Fruit fly (Drosophila melanogaster): Measurements from ENCODE around the gene Fur1.

The Fur1 gene

DNA sequence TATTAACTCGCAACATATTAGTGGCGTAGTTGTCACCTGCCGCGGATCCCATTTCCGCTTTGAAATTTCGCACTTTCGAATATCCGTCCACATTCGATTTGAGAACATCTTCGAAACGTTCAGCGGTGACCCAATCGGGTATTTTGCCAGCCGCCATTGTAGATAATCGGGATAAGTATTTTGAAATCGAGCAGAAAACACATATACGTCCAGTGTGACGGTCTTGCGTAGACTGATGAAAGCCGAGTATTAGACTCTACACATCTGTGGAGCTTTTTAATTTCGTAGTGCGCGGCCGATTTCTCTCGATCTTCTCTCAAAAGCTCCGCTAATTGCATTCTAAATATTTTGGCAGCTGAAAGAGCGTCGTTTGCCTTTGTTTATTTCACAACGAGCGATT lies 143.8 kb downstream of the Fur1 start, which contains the start of gene CHKov1:
TSS of gene CHKov1 (minus strand) at position 238 of the 400 bp plus-strand sequence.
- TF ChIP-seq EcR (GFP tag; optimal IDR thresholded peaks at IDR 0.05) (no peak), pan (optimal IDR thresholded peaks at IDR 0.05) (no peak), Dll (optimal IDR thresholded peaks at IDR 0.05) (no peak), CG8478 (optimal IDR thresholded peaks at IDR 0.05) (no peak), psq (optimal IDR thresholded peaks at IDR 0.05) (no peak), usp (GFP tag; optimal IDR thresholded peaks at IDR 0.05) (no peak)

DNA sequence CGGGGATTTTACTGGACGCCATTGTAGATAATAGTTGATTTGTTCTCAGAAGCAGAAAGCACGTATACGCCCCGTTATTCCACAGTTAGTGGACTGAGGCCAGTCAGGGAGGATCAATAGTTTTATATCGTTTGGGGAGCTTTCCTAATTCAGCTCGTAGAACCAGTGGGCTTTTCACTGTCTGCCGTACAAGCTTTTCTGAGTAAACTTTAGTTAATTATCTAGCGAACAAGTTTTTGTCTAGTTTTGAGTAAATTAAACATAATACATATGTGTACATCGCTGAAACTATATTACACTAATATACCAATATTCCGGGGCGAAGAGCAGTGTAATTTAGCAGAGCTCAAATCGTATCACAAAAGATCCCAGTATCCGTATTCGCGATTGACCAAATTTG lies 150.2 kb downstream of the Fur1 start, which contains the start of gene CG10562:
TSS of gene CG10562 (minus strand) at position 101 of the 400 bp plus-strand sequence.
- TF ChIP-seq Dll (optimal IDR thresholded peaks at IDR 0.05) (no peak), CG8478 (optimal IDR thresholded peaks at IDR 0.05) (no peak), EcR (GFP tag; optimal IDR thresholded peaks at IDR 0.05) (no peak)

DNA sequence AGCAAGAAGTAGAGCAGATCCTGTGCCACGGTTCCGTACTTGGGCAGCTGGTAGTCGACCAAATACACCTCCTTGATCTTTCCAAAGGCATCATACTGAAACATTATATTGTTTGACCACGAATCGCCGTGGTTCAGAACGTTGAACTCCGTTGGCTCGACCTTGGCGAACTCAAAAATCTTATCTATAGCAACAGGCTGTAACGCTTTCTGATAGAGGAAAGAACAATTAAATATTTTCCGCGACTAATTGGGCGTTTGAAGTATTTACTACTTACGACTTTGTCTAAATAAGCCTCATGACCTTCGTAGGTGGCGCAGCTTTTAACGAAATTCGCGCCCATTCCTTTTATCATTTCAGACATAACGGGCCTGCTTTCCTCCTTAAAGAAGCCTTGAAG lies 151.2 kb downstream of the Fur1 start:
- TF ChIP-seq EcR (GFP tag; optimal IDR thresholded peaks at IDR 0.05) (no peak), psq (optimal IDR thresholded peaks at IDR 0.05) (no peak)

DNA sequence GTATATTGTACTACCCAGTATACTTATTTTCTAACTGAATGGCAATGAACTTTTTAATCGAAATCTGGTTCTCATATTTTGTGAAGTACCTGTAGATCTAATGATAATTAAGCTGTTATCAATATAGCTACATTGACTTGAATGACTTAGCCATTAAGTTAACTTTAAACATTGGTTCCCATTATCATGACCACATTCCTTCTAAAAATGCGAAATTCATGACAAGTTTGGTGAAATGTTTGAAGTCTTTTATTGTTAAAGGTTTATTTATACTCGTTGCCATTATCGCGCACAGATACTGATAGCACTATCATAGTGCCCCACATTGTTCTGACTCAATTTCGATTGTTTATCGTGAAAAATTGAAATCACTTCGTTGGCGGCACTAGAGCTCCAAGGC lies 152.0 kb downstream of the Fur1 start:
- TF ChIP-seq CG8478 (optimal IDR thresholded peaks at IDR 0.05) (no peak), usp (GFP tag; optimal IDR thresholded peaks at IDR 0.05) (no peak), EcR (GFP tag; optimal IDR thresholded peaks at IDR 0.05) (no peak), pan (optimal IDR thresholded peaks at IDR 0.05) (no peak), Dll (optimal IDR thresholded peaks at IDR 0.05) (no peak), psq (optimal IDR thresholded peaks at IDR 0.05) (no peak)

DNA sequence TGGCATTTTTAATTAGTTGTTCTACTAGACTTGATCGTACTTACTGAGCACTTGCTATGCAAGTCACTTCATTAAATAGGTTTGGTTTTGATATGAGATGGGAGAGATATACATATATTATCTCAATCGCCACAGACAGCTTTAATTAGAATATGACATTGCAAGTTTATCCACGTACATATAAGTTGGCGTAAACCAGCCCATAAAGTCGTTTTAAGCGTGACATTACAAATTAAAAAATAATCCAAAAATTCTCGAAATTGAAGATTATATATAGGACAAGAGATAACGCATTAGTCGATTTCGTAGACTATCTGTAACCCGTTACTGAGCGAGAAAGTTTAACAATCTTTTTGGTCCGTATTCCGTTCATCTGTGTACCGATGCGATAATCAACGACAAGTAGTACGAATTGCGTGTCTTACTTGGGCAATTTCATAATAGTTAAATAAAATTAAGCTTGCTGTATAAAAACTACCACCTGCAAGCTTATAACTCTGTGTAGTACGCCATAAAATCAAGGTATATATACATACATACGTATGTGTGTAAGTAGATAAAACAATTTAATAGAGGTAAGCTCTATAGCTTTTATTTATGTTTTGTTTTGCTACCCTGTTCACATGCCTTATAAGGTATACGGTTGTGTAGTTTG lies 152.7 kb downstream of the Fur1 start, which contains the start of gene CG10560:
TSS of gene CG10560 (minus strand) at position 51 of the 655 bp plus-strand sequence.
- TF ChIP-seq CG8478 (optimal IDR thresholded peaks at IDR 0.05) (no peak), EcR (GFP tag; optimal IDR thresholded peaks at IDR 0.05) (no peak), Dll (optimal IDR thresholded peaks at IDR 0.05) (no peak), usp (GFP tag; optimal IDR thresholded peaks at IDR 0.05) (no peak), psq (optimal IDR thresholded peaks at IDR 0.05) (no peak), pan (optimal IDR thresholded peaks at IDR 0.05) (no peak)

DNA sequence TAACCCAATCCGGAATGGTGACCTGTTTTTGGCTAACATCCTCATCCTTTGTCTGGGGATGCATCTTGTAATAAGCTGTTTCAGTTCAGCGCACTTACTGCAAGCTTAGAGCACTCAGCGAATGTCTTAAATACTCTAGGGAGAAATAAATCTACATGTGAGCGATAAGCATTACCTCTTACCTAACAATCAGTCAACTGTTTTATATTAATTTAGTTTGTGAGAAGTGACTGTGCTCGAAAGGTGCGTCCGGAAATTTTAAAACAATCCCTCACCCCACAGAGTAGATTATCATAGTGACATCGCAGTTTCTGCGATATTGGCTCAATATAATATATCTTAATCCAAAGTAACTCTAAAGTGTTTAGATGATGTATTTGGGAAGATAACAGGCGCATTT lies 154.8 kb downstream of the Fur1 start, which contains the start of gene CG10553:
TSS of gene CG10553 (minus strand) at position 101 of the 400 bp plus-strand sequence.
- TF ChIP-seq CG8478 (optimal IDR thresholded peaks at IDR 0.05), result no peak
- TF ChIP-seq Dll (optimal IDR thresholded peaks at IDR 0.05), result no peak
- no peak for TF ChIP-seq psq (optimal IDR thresholded peaks at IDR 0.05)
- TF ChIP-seq pan (optimal IDR thresholded peaks at IDR 0.05), result no peak
- TF ChIP-seq EcR (GFP tag; optimal IDR thresholded peaks at IDR 0.05), result no peak

DNA sequence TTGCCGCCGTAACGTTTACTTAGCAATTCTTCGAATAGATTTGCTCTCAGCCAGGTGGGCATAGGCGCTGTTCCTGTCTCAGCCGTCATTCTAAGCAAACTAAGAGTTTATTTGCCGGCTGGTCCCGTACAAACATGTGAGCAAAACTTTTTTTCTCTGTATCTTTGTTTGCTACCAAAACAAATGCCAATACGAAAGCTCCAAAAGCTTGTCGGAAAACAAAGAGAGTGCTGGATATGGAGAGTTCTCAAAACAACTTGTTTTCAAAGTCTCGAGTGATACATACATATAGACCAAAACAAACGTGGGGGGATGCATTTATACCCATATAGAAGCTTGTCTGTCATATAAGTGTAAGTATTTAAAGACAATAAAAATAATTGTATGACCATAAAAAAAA lies 156.8 kb downstream of the Fur1 start, which contains the start of gene CG10559:
TSS of gene CG10559 (minus strand) at position 101 of the 400 bp plus-strand sequence.
- no peak for TF ChIP-seq EcR (GFP tag; optimal IDR thresholded peaks at IDR 0.05)
- TF ChIP-seq Dll (optimal IDR thresholded peaks at IDR 0.05), result no peak
- no peak for TF ChIP-seq pan (optimal IDR thresholded peaks at IDR 0.05)
- TF ChIP-seq usp (GFP tag; optimal IDR thresholded peaks at IDR 0.05), result no peak
- TF ChIP-seq CG8478 (optimal IDR thresholded peaks at IDR 0.05), result no peak
- no peak for TF ChIP-seq psq (optimal IDR thresholded peaks at IDR 0.05)

DNA sequence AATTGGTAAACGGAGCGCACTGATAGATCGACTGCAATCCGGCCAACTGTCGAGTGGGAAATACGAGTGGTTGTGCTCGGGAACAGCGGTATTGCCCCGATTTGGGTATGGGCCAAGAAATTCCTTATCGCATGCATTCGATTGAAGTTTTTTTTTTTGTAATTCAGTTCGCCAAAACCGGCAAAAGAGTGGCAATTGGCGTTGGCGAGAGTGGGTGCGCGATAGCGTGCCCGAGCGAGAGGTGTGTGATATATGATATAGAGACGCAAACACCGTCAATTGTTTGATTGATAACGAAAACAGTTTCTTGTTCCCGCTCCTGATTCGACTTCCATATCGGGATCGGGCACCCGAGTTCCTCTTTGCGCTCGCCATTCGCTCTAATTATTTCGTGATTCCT lies 159.1 kb downstream of the Fur1 start, which contains the start of gene CG31087:
TSS of gene CG31087 (minus strand) at position 63 of the 400 bp plus-strand sequence.
- no peak for TF ChIP-seq CG8478 (optimal IDR thresholded peaks at IDR 0.05)
- no peak for TF ChIP-seq EcR (GFP tag; optimal IDR thresholded peaks at IDR 0.05)
- TF ChIP-seq usp (GFP tag; optimal IDR thresholded peaks at IDR 0.05), result no peak
- no peak for TF ChIP-seq psq (optimal IDR thresholded peaks at IDR 0.05)
- TF ChIP-seq pan (optimal IDR thresholded peaks at IDR 0.05), result no peak
- no peak for TF ChIP-seq Dll (optimal IDR thresholded peaks at IDR 0.05)

DNA sequence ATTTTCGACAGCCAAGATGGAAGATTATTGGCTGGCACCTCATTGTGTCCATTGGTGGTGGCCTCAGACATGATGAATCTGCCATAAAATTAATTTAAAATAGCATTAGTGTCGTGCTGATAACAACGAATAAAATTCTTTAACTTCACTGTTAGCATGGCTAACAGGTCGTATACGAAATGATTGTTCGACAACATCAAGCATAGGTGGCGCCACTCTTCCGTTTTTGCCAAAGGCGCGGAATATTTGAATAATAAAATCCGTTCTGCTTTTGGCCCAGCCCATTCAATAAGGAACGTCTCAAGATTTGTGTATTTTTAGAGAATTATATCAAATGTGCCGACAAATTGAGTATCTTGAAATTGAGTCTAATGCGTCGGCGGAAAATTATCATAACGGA lies 160.3 kb downstream of the Fur1 start:
- TF ChIP-seq EcR (GFP tag; optimal IDR thresholded peaks at IDR 0.05), result no peak
- no peak for TF ChIP-seq CG8478 (optimal IDR thresholded peaks at IDR 0.05)
- no peak for TF ChIP-seq Dll (optimal IDR thresholded peaks at IDR 0.05)
- TF ChIP-seq psq (optimal IDR thresholded peaks at IDR 0.05), result no peak
- TF ChIP-seq pan (optimal IDR thresholded peaks at IDR 0.05), result no peak
- TF ChIP-seq usp (GFP tag; optimal IDR thresholded peaks at IDR 0.05), result no peak

DNA sequence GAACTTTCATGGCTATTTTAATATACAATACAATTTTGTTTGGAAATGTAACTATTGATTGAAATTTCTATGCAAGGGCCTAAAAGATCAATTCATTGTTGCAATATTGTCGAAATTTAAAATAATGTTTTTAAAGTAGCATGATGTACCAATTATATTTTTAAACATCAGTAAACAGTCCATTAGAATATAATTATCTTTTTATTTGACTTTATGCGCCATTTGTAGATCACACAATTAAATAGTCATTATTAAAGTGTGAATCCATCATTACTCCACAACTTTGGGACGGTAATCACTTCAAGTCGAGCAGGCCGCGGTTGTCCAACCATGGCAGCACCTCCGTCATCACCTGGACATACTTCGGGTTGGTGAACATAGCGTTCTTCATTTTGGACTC lies 162.0 kb downstream of the Fur1 start, which contains the start of gene CG31099:
TSS of gene CG31099 (minus strand) at position 101 of the 400 bp plus-strand sequence.
- TF ChIP-seq psq (optimal IDR thresholded peaks at IDR 0.05) (no peak), usp (GFP tag; optimal IDR thresholded peaks at IDR 0.05) (no peak), CG8478 (optimal IDR thresholded peaks at IDR 0.05) (no peak), Dll (optimal IDR thresholded peaks at IDR 0.05) (no peak), pan (optimal IDR thresholded peaks at IDR 0.05) (no peak), EcR (GFP tag; optimal IDR thresholded peaks at IDR 0.05) (no peak)

DNA sequence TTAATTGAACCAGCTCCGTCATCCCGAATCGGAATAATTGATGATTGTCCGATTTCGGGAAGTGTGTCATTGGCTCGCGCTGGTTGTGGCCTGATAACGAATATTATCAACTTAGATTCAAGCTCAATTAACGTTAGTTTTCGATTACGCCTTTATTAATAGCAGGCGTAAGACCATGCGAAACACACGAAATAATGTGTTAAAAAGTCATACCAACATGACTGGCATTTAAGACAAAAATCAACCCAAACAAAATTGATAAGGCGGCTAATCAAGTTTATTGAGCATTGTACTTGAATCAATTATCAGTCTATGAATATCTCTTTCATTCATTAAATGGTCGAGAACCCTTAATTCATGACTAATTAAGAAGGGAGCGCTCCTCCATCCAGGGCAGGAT lies 163.7 kb downstream of the Fur1 start:
- TF ChIP-seq pan (optimal IDR thresholded peaks at IDR 0.05) (no peak), psq (optimal IDR thresholded peaks at IDR 0.05) (no peak), EcR (GFP tag; optimal IDR thresholded peaks at IDR 0.05) (no peak), Dll (optimal IDR thresholded peaks at IDR 0.05) (no peak), CG8478 (optimal IDR thresholded peaks at IDR 0.05) (no peak), usp (GFP tag; optimal IDR thresholded peaks at IDR 0.05) (no peak)

DNA sequence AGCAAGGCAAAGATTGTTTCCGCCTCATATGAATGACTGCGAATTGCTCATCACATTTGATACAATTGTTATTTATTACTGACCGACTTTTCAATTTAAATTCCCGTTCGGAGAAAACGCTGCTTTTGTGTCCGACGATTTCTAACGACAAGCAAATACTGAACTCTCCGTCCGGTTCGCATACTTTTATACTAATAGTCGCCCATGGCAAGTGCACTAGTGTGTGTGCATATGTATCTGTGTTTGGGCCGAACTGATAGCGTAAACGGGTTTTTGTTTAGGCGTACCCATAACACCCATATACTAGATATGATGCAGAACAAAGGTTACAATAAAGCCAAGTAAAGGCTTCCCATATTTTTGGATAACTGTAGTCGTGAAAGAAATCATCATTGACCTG lies 164.6 kb downstream of the Fur1 start, which contains the start of gene CG10550:
TSS of gene CG10550 (minus strand) at position 164 of the 400 bp plus-strand sequence.
- TF ChIP-seq EcR (GFP tag; optimal IDR thresholded peaks at IDR 0.05) (no peak), Dll (optimal IDR thresholded peaks at IDR 0.05) (no peak), pan (optimal IDR thresholded peaks at IDR 0.05) (no peak), usp (GFP tag; optimal IDR thresholded peaks at IDR 0.05) (no peak), CG8478 (optimal IDR thresholded peaks at IDR 0.05) (no peak), psq (optimal IDR thresholded peaks at IDR 0.05) (no peak)

Measured in whole organism.